Worm (Caenorhabditis elegans) whole organism, L1 larva: Measurements from ENCODE around the gene Y47D3A.13.

ENCODE experiments used
- Y116A8C.19 ChIP-seq: sonication (generic microtip); optimal IDR thresholded peaks from 2 replicates; lab custom pipeline; 2016; ENCODE audit warnings: missing compliant biosample characterization, missing genetic modification characterization, borderline replicate concordance
- aha-1 ChIP-seq: fragments of 150-350 bp; optimal IDR thresholded peaks from 2 replicates; lab custom pipeline; 2014; ENCODE audit warnings: missing biosample characterization, missing genetic modification characterization
- blmp-1 ChIP-seq: fragments of 150-350 bp; optimal IDR thresholded peaks from 2 replicates; lab custom pipeline; 2014; ENCODE audit warnings: missing biosample characterization, missing genetic modification characterization
- ceh-63 ChIP-seq: fragments of 200-800 bp; sonication (Bioruptor generic); optimal IDR thresholded peaks from 2 replicates; lab custom pipeline; 2018; ENCODE audit warnings: mild to moderate bottlenecking, missing genetic modification characterization, missing compliant biosample characterization
- ceh-82 ChIP-seq, 3 experiments: fragments of 150-350 bp in 1 of 3; sonication (generic microtip) in 2 of 3; optimal IDR thresholded peaks; 2 replicates each; lab custom pipeline; 2014 to 2017; ENCODE audit warnings: missing biosample characterization in 3 of 3, missing genetic modification characterization in 3 of 3
- ceh-88 ChIP-seq: fragments of 200-800 bp; sonication (Bioruptor generic); IDR thresholded peaks from 2 replicates; pipeline ENCODE4 v1.3.6; 2022; ENCODE audit warnings: missing genetic modification characterization, missing compliant biosample characterization
- dpl-1 ChIP-seq, 3 experiments: fragments of 150-350 bp in 2 of 3; sonication (generic microtip) in 1 of 3; optimal IDR thresholded peaks; 2 replicates each; lab custom pipeline; 2014 to 2017; ENCODE audit warnings: missing biosample characterization in 3 of 3, missing genetic modification characterization in 3 of 3, missing genetic modification reagents in 3 of 3
- dsc-1 ChIP-seq: sonication (generic microtip); optimal IDR thresholded peaks from 2 replicates; lab custom pipeline; 2016; ENCODE audit warnings: mild to moderate bottlenecking, missing genetic modification characterization, missing compliant biosample characterization
- efl-1 ChIP-seq, 4 experiments: fragments of 150-350 bp; optimal IDR thresholded peaks in 3 of 4; peaks in 1 of 4; 1 replicate in 1 of 4; 2 replicates in 3 of 4; lab custom pipeline; 2014; ENCODE audit warnings: missing biosample characterization in 2 of 4, missing genetic modification characterization in 2 of 4, missing genetic modification reagents in 2 of 4
- efl-3 ChIP-seq: fragments of 200-800 bp; sonication (Bioruptor generic); optimal IDR thresholded peaks from 2 replicates; lab custom pipeline; 2018; ENCODE audit warnings: mild to moderate bottlenecking, missing genetic modification characterization, missing compliant biosample characterization
- egl-13 ChIP-seq: sonication (generic microtip); optimal IDR thresholded peaks from 2 replicates; lab custom pipeline; 2016; ENCODE audit warnings: missing genotype, missing genetic modification reagents, missing genetic modification characterization, missing compliant biosample characterization
- elt-3 ChIP-seq, 6 experiments: fragments of 150-350 bp in 1 of 6; sonication (generic microtip); optimal IDR thresholded peaks; 2 replicates each; lab custom pipeline; 2017 to 2018; ENCODE audit warnings: missing biosample characterization in 6 of 6, missing genetic modification characterization in 6 of 6, inconsistent platforms in 1 of 6
- ets-5 ChIP-seq: fragments of 200-800 bp; sonication (Bioruptor generic); IDR thresholded peaks from 2 replicates; pipeline ENCODE4 v1.3.6; 2022; ENCODE audit warnings: missing genetic modification characterization, missing compliant biosample characterization
- fkh-10 ChIP-seq: sonication (generic microtip); optimal IDR thresholded peaks from 2 replicates; lab custom pipeline; 2017; ENCODE audit warnings: missing biosample characterization, missing genetic modification reagents, missing genetic modification characterization
- fkh-8 ChIP-seq: sonication (generic microtip); optimal IDR thresholded peaks from 2 replicates; lab custom pipeline; 2016; ENCODE audit warnings: mild to moderate bottlenecking, missing genetic modification characterization, missing compliant biosample characterization
- grh-1 ChIP-seq: fragments of 200-800 bp; sonication (Bioruptor generic); IDR thresholded peaks from 2 replicates; pipeline ENCODE4 v1.3.6; 2022; ENCODE audit warnings: missing genetic modification reagents, missing genetic modification characterization, missing compliant biosample characterization
- hlh-4 ChIP-seq: sonication (generic microtip); optimal IDR thresholded peaks from 2 replicates; lab custom pipeline; 2016; ENCODE audit warnings: mild to moderate bottlenecking, missing genetic modification characterization, missing compliant biosample characterization
- irx-1 ChIP-seq: sonication (generic microtip); optimal IDR thresholded peaks from 2 replicates; lab custom pipeline; 2016; ENCODE audit warnings: missing genetic modification characterization, missing compliant biosample characterization
- jun-1 ChIP-seq: fragments of 150-350 bp; optimal IDR thresholded peaks from 2 replicates; lab custom pipeline; 2014; ENCODE audit warnings: missing biosample characterization, missing genetic modification reagents, missing genetic modification characterization
- lin-14 ChIP-seq: fragments of 200-800 bp; sonication (Bioruptor generic); optimal IDR thresholded peaks from 2 replicates; lab custom pipeline; 2018; ENCODE audit warnings: mild to moderate bottlenecking, missing genetic modification characterization, moderate library complexity, missing compliant biosample characterization
- lin-15B ChIP-seq: fragments of 150-350 bp; sonication (generic microtip); optimal IDR thresholded peaks from 3 replicates; lab custom pipeline; 2014; ENCODE audit warnings: missing biosample characterization, missing genetic modification characterization
- lin-35 ChIP-seq, 2 experiments: fragments of 150-350 bp; optimal IDR thresholded peaks; 2 replicates each; lab custom pipeline; 2014; ENCODE audit warnings: missing biosample characterization in 2 of 2, missing genetic modification characterization in 2 of 2, missing genetic modification reagents in 2 of 2
- lin-39 ChIP-seq: fragments of 150-350 bp; optimal IDR thresholded peaks from 2 replicates; lab custom pipeline; 2014; ENCODE audit warnings: missing biosample characterization, missing genetic modification reagents, missing genetic modification characterization
- lsy-2 ChIP-seq, 2 experiments: fragments of 150-350 bp; optimal IDR thresholded peaks; 2 replicates each; lab custom pipeline; 2014; ENCODE audit warnings: missing biosample characterization in 2 of 2, missing genetic modification characterization in 2 of 2
- mef-2 ChIP-seq: fragments of 150-350 bp; optimal IDR thresholded peaks from 2 replicates; lab custom pipeline; 2014; ENCODE audit warnings: missing biosample characterization, missing genetic modification characterization
- mep-1 ChIP-seq: fragments of 150-350 bp; optimal IDR thresholded peaks from 2 replicates; lab custom pipeline; 2014; ENCODE audit warnings: missing biosample characterization, missing genetic modification characterization
- nhr-19 ChIP-seq: fragments of 200-800 bp; sonication (Bioruptor generic); conservative IDR thresholded peaks from 2 replicates; pipeline ENCODE4 v1.3.6; 2022; ENCODE audit warnings: missing genetic modification characterization, missing compliant biosample characterization
- nhr-28 ChIP-seq: fragments of 150-350 bp; optimal IDR thresholded peaks from 2 replicates; lab custom pipeline; 2014; ENCODE audit warnings: missing biosample characterization, missing genetic modification characterization
- nhr-47 ChIP-seq: sonication (generic microtip); optimal IDR thresholded peaks from 2 replicates; lab custom pipeline; 2016; ENCODE audit warnings: mild to moderate bottlenecking, missing genetic modification characterization, moderate library complexity, missing compliant biosample characterization
- nhr-71 ChIP-seq: sonication (generic microtip); optimal IDR thresholded peaks from 2 replicates; lab custom pipeline; 2016; ENCODE audit warnings: mild to moderate bottlenecking, missing genetic modification characterization, moderate library complexity, missing compliant biosample characterization
- nhr-76 ChIP-seq: sonication (generic microtip); optimal IDR thresholded peaks from 2 replicates; lab custom pipeline; 2017; ENCODE audit warnings: missing biosample characterization, missing genetic modification characterization
- nhr-77 ChIP-seq: fragments of 150-350 bp; optimal IDR thresholded peaks from 2 replicates; lab custom pipeline; 2014; ENCODE audit warnings: missing biosample characterization, missing genetic modification characterization
- nhr-85 ChIP-seq: sonication (generic microtip); peaks from one replicate; lab custom pipeline; 2016; ENCODE audit warnings: missing genetic modification characterization, inconsistent platforms, missing compliant biosample characterization
- nhr-90 ChIP-seq: sonication (generic microtip); optimal IDR thresholded peaks from 2 replicates; lab custom pipeline; 2016; ENCODE audit warnings: mild to moderate bottlenecking, missing genetic modification characterization, missing compliant biosample characterization; ENCODE audit not compliant: poor library complexity
- pqm-1 ChIP-seq: sonication (generic microtip); optimal IDR thresholded peaks from 3 replicates; lab custom pipeline; 2017; ENCODE audit warnings: missing biosample characterization, missing genetic modification characterization
- rnt-1 ChIP-seq: sonication (generic microtip); optimal IDR thresholded peaks from 2 replicates; lab custom pipeline; 2016; ENCODE audit warnings: mild to moderate bottlenecking, missing genetic modification characterization, moderate library complexity, missing compliant biosample characterization
- sox-4 ChIP-seq: sonication (generic microtip); optimal IDR thresholded peaks from 2 replicates; lab custom pipeline; 2016; ENCODE audit warnings: missing genetic modification characterization, missing compliant biosample characterization
- swsn-7 ChIP-seq: sonication (generic microtip); optimal IDR thresholded peaks from 2 replicates; lab custom pipeline; 2016; ENCODE audit warnings: missing genetic modification characterization, missing compliant biosample characterization
- tbx-2 ChIP-seq: sonication (generic microtip); optimal IDR thresholded peaks from 2 replicates; lab custom pipeline; 2016; ENCODE audit warnings: missing genetic modification characterization, missing compliant biosample characterization
- unc-30 ChIP-seq: sonication (generic microtip); optimal IDR thresholded peaks from 2 replicates; lab custom pipeline; 2017; ENCODE audit warnings: missing biosample characterization, missing genetic modification characterization
- unc-86 ChIP-seq: sonication (generic microtip); optimal IDR thresholded peaks from 2 replicates; lab custom pipeline; 2016; ENCODE audit warnings: missing genetic modification characterization, missing compliant biosample characterization
- xbp-1 ChIP-seq: sonication (generic microtip); optimal IDR thresholded peaks from 2 replicates; lab custom pipeline; 2016; ENCODE audit warnings: missing genetic modification characterization, missing compliant biosample characterization
- zip-4 ChIP-seq: fragments of 200-800 bp; sonication (Bioruptor generic); optimal IDR thresholded peaks from 2 replicates; lab custom pipeline; 2018; ENCODE audit warnings: mild to moderate bottlenecking, missing genetic modification characterization, moderate library complexity, missing compliant biosample characterization
- ztf-11 ChIP-seq, 2 experiments: sonication (generic microtip); optimal IDR thresholded peaks; 2 replicates each; lab custom pipeline; 2016 to 2017; ENCODE audit warnings: missing genetic modification characterization in 2 of 2, missing biosample characterization in 1 of 2, missing compliant biosample characterization in 1 of 2
- ztf-4 ChIP-seq: fragments of 150-350 bp; optimal IDR thresholded peaks from 2 replicates; lab custom pipeline; 2014; ENCODE audit warnings: missing biosample characterization, missing genetic modification characterization

Gene Y47D3A.13

DNA sequence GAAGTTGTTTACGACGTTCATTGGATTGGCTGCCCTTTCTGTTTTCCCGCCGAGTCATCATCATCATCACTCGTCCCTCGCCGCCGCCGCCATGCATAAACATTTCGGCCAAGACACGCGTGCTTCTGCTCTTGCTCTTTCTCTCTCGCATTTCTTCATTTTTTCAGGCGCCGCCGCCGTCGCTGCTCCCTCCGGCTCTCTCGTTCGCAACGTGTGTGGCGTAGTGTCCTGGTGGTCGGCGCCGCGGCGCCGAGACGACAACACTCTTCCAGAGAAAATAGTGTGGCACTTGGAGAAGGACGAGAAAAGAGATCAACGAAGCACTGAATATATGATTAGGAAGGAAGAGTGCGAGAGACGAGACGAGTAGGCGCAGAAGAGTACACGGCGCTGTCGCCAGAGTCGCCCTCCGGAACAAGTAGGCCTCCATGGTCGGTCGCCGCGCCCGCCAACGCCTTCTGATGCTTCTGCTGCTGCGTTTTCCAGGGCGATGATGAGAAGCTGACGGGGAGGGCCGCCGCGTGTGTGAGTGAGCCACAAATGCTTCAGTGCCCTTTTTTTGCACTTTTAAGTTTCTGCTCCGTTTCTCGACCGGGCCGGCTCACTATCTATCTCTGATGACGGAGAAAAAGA, 38.3 kb downstream of the Y47D3A.13 start:
- TF ChIP-seq zip-4 (GFP tag; lab: Kevin White, UChicago) (no peak), lsy-2 (tag; optimal IDR thresholded peaks at IDR 0.05; lab: Kevin White, UChicago) (peak in 1 of 2 experiments; percentile 5), fkh-10 (GFP tag; lab: Kevin White, UChicago) (peak; percentile 88), lin-39 (no peak), nhr-85 (tag; lab: Kevin White, UChicago) (no peak), irx-1 (tag; lab: Kevin White, UChicago) (no peak), lin-35 (GFP tag; optimal IDR thresholded peaks at IDR 0.05; lab: Kevin White, UChicago) (no peak), egl-13 (tag; lab: Kevin White, UChicago) (peak; percentile 24), hlh-4 (tag; lab: Kevin White, UChicago) (no peak), Y116A8C.19 (tag; lab: Kevin White, UChicago) (no peak), aha-1 (no peak), nhr-28 (no peak), mef-2 (no peak), xbp-1 (tag; lab: Kevin White, UChicago) (no peak), dpl-1 (GFP tag; optimal IDR thresholded peaks at IDR 0.05; lab: Kevin White, UChicago) (no peak), dsc-1 (peak; percentile 19), lin-14 (peak; percentile 94), ceh-63 (no peak), nhr-90 (tag; lab: Kevin White, UChicago) (no peak), fkh-8 (tag; lab: Kevin White, UChicago) (peak; percentile 50), elt-3 (tag; optimal IDR thresholded peaks at IDR 0.05; lab: Kevin White, UChicago) (no peak), mep-1 (peak; percentile 10), unc-86 (tag; lab: Kevin White, UChicago) (peak; percentile 48), efl-1 (optimal IDR thresholded peaks at IDR 0.05; lab: Kevin White, UChicago) (peak in 1 of 2 experiments; percentile 0), efl-1 (GFP tag; optimal IDR thresholded peaks at IDR 0.05 in 1 of 2; lab: Kevin White, UChicago) (no peak), ztf-11 (tag; optimal IDR thresholded peaks at IDR 0.05; lab: Kevin White, UChicago) (no peak), grh-1 (no peak), swsn-7 (tag; lab: Kevin White, UChicago) (peak; percentile 26), rnt-1 (tag; lab: Kevin White, UChicago) (peak; percentile 4), ceh-82 (tag; optimal IDR thresholded peaks at IDR 0.05; lab: Kevin White, UChicago) (peak in 1 of 3 experiments; percentile 44), pqm-1 (no peak), unc-30 (tag; lab: Kevin White, UChicago) (no peak), efl-3 (GFP tag; lab: Kevin White, UChicago) (no peak), ets-5 (GFP tag; lab: Robert Waterston, UW) (no peak), ztf-4 (tag; lab: Kevin White, UChicago) (no peak), nhr-76 (tag; lab: Kevin White, UChicago) (no peak), blmp-1 (tag; lab: Kevin White, UChicago) (no peak), nhr-71 (tag; lab: Kevin White, UChicago) (peak; percentile 39), nhr-19 (no peak), nhr-47 (peak; percentile 48)

DNA sequence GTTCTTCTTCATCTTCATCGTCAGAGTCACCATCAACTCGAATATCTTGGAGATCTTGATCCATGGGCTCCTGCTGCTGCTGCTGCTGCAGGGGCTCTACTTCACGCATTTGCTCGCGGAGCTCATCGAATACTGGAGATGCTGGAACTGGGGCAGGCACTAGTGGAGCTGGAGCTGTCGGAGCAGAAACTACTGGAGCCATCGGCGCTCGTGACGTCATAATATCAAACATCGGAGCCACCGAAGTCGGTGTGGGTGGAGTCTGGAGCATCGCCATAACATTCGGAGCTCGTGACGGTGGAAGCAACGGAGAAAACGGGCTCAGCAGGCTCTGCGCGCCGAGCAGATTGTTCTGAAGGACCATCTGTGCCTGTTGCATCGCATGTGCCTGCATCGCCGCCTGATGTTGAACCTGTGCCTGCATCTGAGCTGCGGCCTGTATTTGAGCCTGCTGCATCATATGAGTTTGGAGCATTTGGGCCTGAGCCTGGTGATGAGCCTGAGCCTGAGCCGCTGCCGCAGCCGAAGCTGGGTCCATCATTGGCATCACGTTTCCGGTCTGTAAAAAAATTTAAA, 48.2 kb downstream of the Y47D3A.13 start:
- TF ChIP-seq lin-15B (tag; lab: Kevin White, UChicago) (no peak), tbx-2 (tag; lab: Kevin White, UChicago) (no peak), ceh-63 (no peak), sox-4 (no peak), fkh-10 (GFP tag; lab: Kevin White, UChicago) (no peak), ceh-88 (no peak), nhr-77 (tag; lab: Kevin White, UChicago) (no peak), egl-13 (tag; lab: Kevin White, UChicago) (no peak), jun-1 (tag; lab: Kevin White, UChicago) (no peak), dpl-1 (GFP tag; optimal IDR thresholded peaks at IDR 0.05; lab: Kevin White, UChicago) (no peak)
